Worm (Caenorhabditis elegans): ENCODE measurements around the gene lin-56.

ce11 chrII:10485640-10486039 is 35.8 kb downstream of the lin-56 start:
- TF ChIP-seq ama-1 (optimal IDR thresholded peaks at IDR 0.05): no peak
- TF ChIP-seq tbx-37 (GFP tag; conservative IDR thresholded peaks at IDR 0.05): no peak
- TF ChIP-seq ceh-13 (GFP tag; optimal IDR thresholded peaks at IDR 0.05): no peak
- no peak for TF ChIP-seq ets-7 (tag; optimal IDR thresholded peaks at IDR 0.05)
- no peak for TF ChIP-seq ceh-36 (tag; optimal IDR thresholded peaks at IDR 0.05)
- TF ChIP-seq pes-1 (GFP tag; IDR thresholded peaks at IDR 0.05): no peak
- TF ChIP-seq tbx-11 (GFP tag; IDR thresholded peaks at IDR 0.05): no peak
- no peak for TF ChIP-seq flt-1 (GFP tag; IDR thresholded peaks at IDR 0.05)
- no peak for TF ChIP-seq tra-4 (tag; optimal IDR thresholded peaks at IDR 0.05)
- TF ChIP-seq hmg-4 (GFP tag; optimal IDR thresholded peaks at IDR 0.05): no peak
- TF ChIP-seq hmbx-1 (tag; optimal IDR thresholded peaks at IDR 0.05): no peak

Measured in whole organism, early embryonic.